Worm (Caenorhabditis elegans) whole organism, L4 larva: ENCODE measurements around the gene K09D9.1.

Source experiments
- aly-2 ChIP-seq: sonication (generic microtip); optimal IDR thresholded peaks from 2 replicates; lab custom pipeline; 2018; ENCODE audit warnings: missing biosample characterization, missing genetic modification characterization
- ceh-32 ChIP-seq: sonication (generic microtip); optimal IDR thresholded peaks from 2 replicates; lab custom pipeline; 2016; ENCODE audit warnings: mild to moderate bottlenecking, missing genetic modification characterization, missing compliant biosample characterization; ENCODE audit not compliant: poor library complexity
- gei-8 ChIP-seq: fragments of 200-800 bp; sonication (Bioruptor generic); optimal IDR thresholded peaks from 2 replicates; lab custom pipeline; 2018; ENCODE audit warnings: mild to moderate bottlenecking, missing genetic modification characterization, missing compliant biosample characterization
- nhr-77 ChIP-seq: fragments of 150-350 bp; optimal IDR thresholded peaks from 2 replicates; lab custom pipeline; 2014; ENCODE audit warnings: missing biosample characterization, missing genetic modification characterization

ce11 chrV:3976964-3977363 is 47.9 kb upstream of the K09D9.1 start, which contains the start of gene str-83:
- no peak for TF ChIP-seq gei-8 (GFP tag; lab: Kevin White, UChicago)
- TF ChIP-seq aly-2 (tag; lab: Kevin White, UChicago): no peak
- TF ChIP-seq nhr-77: no peak
- no peak for TF ChIP-seq ceh-32 (tag; lab: Kevin White, UChicago)
